Worm (Caenorhabditis elegans) whole organism, mixed stage, embryonic: Measurements from ENCODE around the gene F17H10.4.

Experiments
- M03D4.4 ChIP-seq: sonication (generic microtip); optimal IDR thresholded peaks from 2 replicates; lab custom pipeline; 2017; ENCODE audit warnings: mild to moderate bottlenecking, missing genetic modification characterization, missing compliant biosample characterization
- bed-3 ChIP-seq: fragments of 200-800 bp; sonication (Bioruptor generic); optimal IDR thresholded peaks from 3 replicates; lab custom pipeline; 2018; ENCODE audit warnings: mild to moderate bottlenecking, missing genetic modification characterization, moderate library complexity, missing compliant biosample characterization
- blmp-1 ChIP-seq: fragments of 150-350 bp; optimal IDR thresholded peaks from 2 replicates; lab custom pipeline; 2014; ENCODE audit warnings: missing biosample characterization, missing genetic modification characterization
- ceh-39 ChIP-seq: fragments of 150-350 bp; optimal IDR thresholded peaks from 2 replicates; lab custom pipeline; 2014; ENCODE audit warnings: missing biosample characterization, missing genetic modification characterization
- ceh-43 ChIP-seq: fragments of 200-800 bp; sonication (Bioruptor generic); optimal IDR thresholded peaks from 2 replicates; lab custom pipeline; 2018; ENCODE audit warnings: mild to moderate bottlenecking, missing genetic modification characterization, moderate library complexity, missing compliant biosample characterization
- ceh-83 ChIP-seq: fragments of 200-800 bp; sonication (Bioruptor generic); optimal IDR thresholded peaks from 2 replicates; lab custom pipeline; 2018; ENCODE audit warnings: mild to moderate bottlenecking, missing genetic modification characterization, missing compliant biosample characterization
- ces-1 ChIP-seq: fragments of 150-350 bp; optimal IDR thresholded peaks from 2 replicates; lab custom pipeline; 2014; ENCODE audit warnings: missing biosample characterization, missing genetic modification reagents, missing genetic modification characterization
- cnd-1 ChIP-seq: fragments of 200-800 bp; sonication (Bioruptor generic); optimal IDR thresholded peaks from 2 replicates; lab custom pipeline; 2018; ENCODE audit warnings: mild to moderate bottlenecking, missing genetic modification characterization, missing compliant biosample characterization
- elt-1 ChIP-seq: sonication (generic microtip); optimal IDR thresholded peaks from 2 replicates; lab custom pipeline; 2017; ENCODE audit warnings: missing genetic modification characterization, mild to moderate bottlenecking, missing compliant biosample characterization, antibody characterized with exemption, moderate library complexity, borderline replicate concordance; ENCODE audit not compliant: insufficient read depth
- elt-3 ChIP-seq: fragments of 150-350 bp; optimal IDR thresholded peaks from 2 replicates; lab custom pipeline; 2014; ENCODE audit warnings: missing biosample characterization, missing genetic modification characterization
- flh-1 ChIP-seq: fragments of 200-800 bp; sonication (Bioruptor generic); optimal IDR thresholded peaks from 2 replicates; lab custom pipeline; 2018; ENCODE audit warnings: mild to moderate bottlenecking, missing genetic modification characterization, moderate library complexity, missing compliant biosample characterization
- ham-2 ChIP-seq: fragments of 200-800 bp; sonication (Bioruptor generic); optimal IDR thresholded peaks from 2 replicates; lab custom pipeline; 2018; ENCODE audit warnings: mild to moderate bottlenecking, missing genetic modification characterization, missing compliant biosample characterization
- hlh-1 ChIP-seq: fragments of 150-350 bp; optimal IDR thresholded peaks from 2 replicates; lab custom pipeline; 2014; ENCODE audit warnings: missing biosample characterization, missing genetic modification reagents, missing genetic modification characterization
- lin-13 ChIP-seq: fragments of 150-350 bp; optimal IDR thresholded peaks from 2 replicates; lab custom pipeline; 2014; ENCODE audit warnings: missing biosample characterization, missing genetic modification characterization
- lin-32 ChIP-seq: fragments of 200-800 bp; sonication (Bioruptor generic); optimal IDR thresholded peaks from 2 replicates; lab custom pipeline; 2018; ENCODE audit warnings: mild to moderate bottlenecking, missing genetic modification characterization, missing compliant biosample characterization
- lsy-2 ChIP-seq: fragments of 150-350 bp; optimal IDR thresholded peaks from 2 replicates; lab custom pipeline; 2014; ENCODE audit warnings: missing biosample characterization, missing genetic modification characterization
- mab-5 ChIP-seq: fragments of 150-350 bp; optimal IDR thresholded peaks from 2 replicates; lab custom pipeline; 2014; ENCODE audit warnings: missing biosample characterization, missing genetic modification characterization
- mep-1 ChIP-seq: fragments of 150-350 bp; optimal IDR thresholded peaks from 2 replicates; lab custom pipeline; 2017; ENCODE audit warnings: missing biosample characterization, missing genetic modification reagents, missing genetic modification characterization, inconsistent platforms
- nhr-12 ChIP-seq: fragments of 150-350 bp; optimal IDR thresholded peaks from 2 replicates; lab custom pipeline; 2014; ENCODE audit warnings: missing biosample characterization, missing genetic modification characterization
- nhr-2 ChIP-seq: fragments of 150-350 bp; optimal IDR thresholded peaks from 2 replicates; lab custom pipeline; 2014; ENCODE audit warnings: missing biosample characterization, missing genetic modification characterization
- nhr-237 ChIP-seq: fragments of 150-350 bp; optimal IDR thresholded peaks from 2 replicates; lab custom pipeline; 2014; ENCODE audit warnings: missing biosample characterization, missing genetic modification characterization
- nhr-28 ChIP-seq: fragments of 150-350 bp; optimal IDR thresholded peaks from 2 replicates; lab custom pipeline; 2014; ENCODE audit warnings: missing biosample characterization, missing genetic modification characterization
- nhr-76 ChIP-seq: sonication (generic microtip); optimal IDR thresholded peaks from 2 replicates; lab custom pipeline; 2017; ENCODE audit warnings: missing biosample characterization, missing genetic modification characterization
- sem-2 ChIP-seq: fragments of 200-800 bp; sonication (Bioruptor generic); optimal IDR thresholded peaks from 2 replicates; lab custom pipeline; 2018; ENCODE audit warnings: mild to moderate bottlenecking, missing genetic modification characterization, missing compliant biosample characterization
- snpc-4 ChIP-seq: fragments of 150-350 bp; optimal IDR thresholded peaks from 2 replicates; lab custom pipeline; 2014; ENCODE audit warnings: missing biosample characterization, missing genetic modification characterization
- sptf-1 ChIP-seq: sonication (generic microtip); optimal IDR thresholded peaks from 2 replicates; lab custom pipeline; 2017; ENCODE audit warnings: mild to moderate bottlenecking, missing genetic modification characterization, moderate library complexity, missing compliant biosample characterization
- unc-120 ChIP-seq: sonication (generic microtip); optimal IDR thresholded peaks from 2 replicates; lab custom pipeline; 2017; ENCODE audit warnings: missing genetic modification characterization, missing compliant biosample characterization; ENCODE audit not compliant: poor library complexity, severe bottlenecking
- unc-39 ChIP-seq: fragments of 150-350 bp; optimal IDR thresholded peaks from 2 replicates; lab custom pipeline; 2014; ENCODE audit warnings: missing biosample characterization, missing genetic modification characterization
- unc-62 ChIP-seq: fragments of 150-350 bp; optimal IDR thresholded peaks from 2 replicates; lab custom pipeline; 2014; ENCODE audit warnings: missing biosample characterization, missing genetic modification reagents, missing genetic modification characterization
- zip-8 ChIP-seq: fragments of 150-350 bp; optimal IDR thresholded peaks from 2 replicates; lab custom pipeline; 2014; ENCODE audit warnings: missing biosample characterization, missing genetic modification characterization
- ztf-11 ChIP-seq: fragments of 150-350 bp; optimal IDR thresholded peaks from 2 replicates; lab custom pipeline; 2014; ENCODE audit warnings: missing biosample characterization, missing genetic modification characterization

F17H10.4 gene

DNA sequence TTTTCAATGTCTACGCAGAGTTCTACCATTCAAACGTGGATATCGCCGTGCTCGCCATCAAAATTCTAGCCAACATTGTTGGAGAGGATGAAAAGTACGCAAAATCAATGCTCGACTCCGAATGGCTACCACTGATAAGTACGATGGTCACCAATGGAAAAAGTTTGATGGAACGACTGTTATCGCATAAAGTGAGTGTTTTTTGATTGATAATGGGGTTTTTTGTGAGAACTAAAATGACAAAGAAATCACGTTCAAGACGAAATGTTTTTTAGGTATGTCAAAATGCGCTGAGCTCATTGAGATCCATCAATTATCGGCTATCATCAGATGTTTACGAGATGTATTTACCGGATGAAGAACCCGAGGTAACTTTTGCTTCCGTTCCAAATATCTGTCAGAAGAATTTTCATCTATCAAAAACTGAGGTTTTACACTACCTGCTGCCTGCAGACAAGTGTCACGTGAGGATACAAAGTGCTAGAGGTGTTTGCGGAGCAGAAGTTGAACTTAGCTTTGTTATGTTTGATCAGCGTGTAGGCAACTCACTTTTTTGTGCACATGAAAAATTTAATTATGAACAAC, 20.1 kb downstream of the F17H10.4 start:
- TF ChIP-seq nhr-76 (no peak), nhr-237 (no peak), ceh-83 (no peak), unc-120 (tag; lab: Kevin White, UChicago) (no peak), flh-1 (GFP tag; lab: Kevin White, UChicago) (no peak), unc-39 (tag; lab: Kevin White, UChicago) (no peak), ztf-11 (tag; lab: Kevin White, UChicago) (no peak), cnd-1 (no peak), zip-8 (no peak), snpc-4 (tag; lab: Kevin White, UChicago) (no peak), ces-1 (GFP tag; lab: Kevin White, UChicago) (no peak)

- TF ChIP-seq lin-13 (tag; lab: Kevin White, UChicago), result peak; percentile 23
- peak; percentile 48 for TF ChIP-seq elt-3 (tag; lab: Kevin White, UChicago)
- no peak for TF ChIP-seq blmp-1
- peak; percentile 14 for TF ChIP-seq nhr-2 (tag; lab: Kevin White, UChicago)
- TF ChIP-seq ceh-83, result peak; percentile 53
Observed at ce11 chrX:13104966-13105365, 21.4 kb downstream of the F17H10.4 start, which contains the start of gene F17H10.1. Gene F17H10.1, plus strand, starts transcription at chrX:13105241.

ce11 chrX:13102838-13103237, 23.5 kb downstream of the F17H10.4 start:
- TF ChIP-seq unc-39 (tag; lab: Kevin White, UChicago) (no peak), elt-3 (tag; lab: Kevin White, UChicago) (no peak), flh-1 (GFP tag; lab: Kevin White, UChicago) (no peak), ceh-43 (GFP tag; lab: Kevin White, UChicago) (no peak), nhr-2 (tag; lab: Kevin White, UChicago) (no peak), lin-13 (tag; lab: Kevin White, UChicago) (no peak)

- TF ChIP-seq mep-1 (no peak), nhr-76 (no peak), elt-3 (tag; lab: Kevin White, UChicago) (no peak), unc-62 (no peak), unc-120 (tag; lab: Kevin White, UChicago) (no peak), bed-3 (GFP tag; lab: Kevin White, UChicago) (no peak), flh-1 (GFP tag; lab: Kevin White, UChicago) (no peak), sptf-1 (no peak), nhr-28 (tag; lab: Kevin White, UChicago) (no peak), ceh-39 (no peak), lsy-2 (tag; lab: Kevin White, UChicago) (no peak), hlh-1 (tag; lab: Kevin White, UChicago) (no peak), nhr-12 (tag; lab: Kevin White, UChicago) (no peak), ham-2 (GFP tag; lab: Kevin White, UChicago) (no peak), lin-32 (GFP tag; lab: Kevin White, UChicago) (no peak)
Observed at ce11 chrX:13100410-13100809, 25.9 kb downstream of the F17H10.4 start, which contains the start of gene R03G8.6. Gene R03G8.6, minus strand, starts transcription at chrX:13100510.

- TF ChIP-seq nhr-28 (tag; lab: Kevin White, UChicago) (no peak), ceh-83 (no peak), nhr-76 (no peak), M03D4.4 (tag; lab: Kevin White, UChicago) (no peak), snpc-4 (tag; lab: Kevin White, UChicago) (no peak), sem-2 (GFP tag; lab: Kevin White, UChicago) (no peak), unc-120 (tag; lab: Kevin White, UChicago) (no peak), elt-1 (tag; lab: Kevin White, UChicago) (no peak), mab-5 (no peak), nhr-2 (tag; lab: Kevin White, UChicago) (no peak), unc-39 (tag; lab: Kevin White, UChicago) (no peak)
- TF ChIP-seq, all 35 proteins: peak for 0
Observed at ce11 chrX:13091199-13091598, 35.1 kb downstream of the F17H10.4 start.
